Worm (Caenorhabditis elegans): ENCODE data around the gene ppm-1.D.

DNA sequence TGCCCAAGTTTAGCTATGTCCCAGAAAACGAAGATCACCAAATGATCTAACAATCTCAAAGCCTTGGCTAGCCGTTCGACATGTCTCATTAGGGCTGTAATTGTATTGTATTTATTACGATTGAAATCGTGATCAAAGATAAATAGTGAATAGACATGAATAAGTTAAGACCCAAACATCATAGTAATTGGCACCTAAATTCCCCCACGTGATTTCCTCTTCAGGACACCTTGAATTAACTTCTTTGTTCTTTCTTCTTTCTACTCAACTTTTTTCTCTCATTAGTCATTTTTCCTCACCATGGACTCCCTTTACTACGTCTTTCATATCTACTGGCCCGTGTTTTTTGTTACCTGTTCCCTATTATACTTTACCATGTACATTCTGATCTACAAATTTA is 31.3 kb downstream of the ppm-1.D start, which contains the start of gene srd-69:
- TF ChIP-seq tbx-2 (tag; optimal IDR thresholded peaks at IDR 0.05), result no peak
- no peak for TF ChIP-seq K02D7.2 (tag; optimal IDR thresholded peaks at IDR 0.05)
- no peak for TF ChIP-seq elt-2 (tag; optimal IDR thresholded peaks at IDR 0.05)
